Worm (Caenorhabditis elegans): ENCODE data around the gene R13A5.7.

DNA sequence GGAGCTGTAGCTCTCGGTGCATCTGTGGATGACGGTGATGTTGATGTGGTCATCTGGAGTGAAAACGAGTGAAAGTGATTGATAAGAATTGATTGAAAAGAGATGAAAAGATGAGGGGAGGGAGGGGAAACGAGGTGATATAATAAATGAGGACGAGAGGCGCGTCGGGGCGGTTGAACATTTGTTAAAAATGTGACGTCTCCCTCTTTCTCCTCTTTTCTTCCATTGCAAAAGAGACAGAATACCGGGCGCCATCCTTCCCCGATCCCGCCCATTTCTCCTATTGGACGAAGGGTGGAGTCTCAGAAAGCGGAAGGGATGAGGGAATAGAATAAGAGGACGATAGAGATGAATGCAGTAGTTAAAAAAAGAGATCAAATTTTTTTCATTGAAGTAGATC, 35.3 kb downstream of the R13A5.7 start:
- no peak for TF ChIP-seq T22C8.4 (GFP tag; IDR thresholded peaks at IDR 0.05)
- no peak for TF ChIP-seq ref-1 (GFP tag; conservative IDR thresholded peaks at IDR 0.05)
- no peak for TF ChIP-seq tab-1 (GFP tag; IDR thresholded peaks at IDR 0.05)
- TF ChIP-seq med-1 (GFP tag; optimal IDR thresholded peaks at IDR 0.05; ENCODE audit: insufficient read depth): no peak
- no peak for TF ChIP-seq flt-1 (GFP tag; IDR thresholded peaks at IDR 0.05)
- TF ChIP-seq cog-1 (tag; optimal IDR thresholded peaks at IDR 0.05): no peak
